Fruit fly (Drosophila melanogaster) whole organism, embryonic: Measurements from ENCODE around the gene CG6441.

Source experiments
- CG1603 ChIP-seq: fragments of 200-800 bp; sonication (Bioruptor generic); optimal IDR thresholded peaks from 2 replicates; lab custom pipeline; 2019; ENCODE audit warnings: missing biosample characterization, mild to moderate bottlenecking, missing genetic modification characterization, moderate library complexity
- CG8478 ChIP-seq: fragments of >200 bp; optimal IDR thresholded peaks from 2 replicates; lab custom pipeline; 2018
- D19B ChIP-seq: fragments of 200-800 bp; sonication (Bioruptor generic); optimal IDR thresholded peaks from 2 replicates; lab custom pipeline; 2017; ENCODE audit warnings: missing biosample characterization, mild to moderate bottlenecking, missing genetic modification characterization
- Ets65A ChIP-seq: fragments of 200-800 bp; sonication (Bioruptor generic); peaks from one replicate; lab custom pipeline; 2016; ENCODE audit warnings: missing biosample characterization, missing genetic modification characterization
- Sox102F ChIP-seq: fragments of 200-800 bp; sonication (Bioruptor generic); optimal IDR thresholded peaks from 2 replicates; lab custom pipeline; 2018; ENCODE audit warnings: missing biosample characterization, mild to moderate bottlenecking, missing genetic modification characterization, moderate library complexity
- Taf1 ChIP-seq: fragments of 200-800 bp; sonication (Bioruptor generic); IDR thresholded peaks from 2 replicates; pipeline ENCODE4 v1.3.6; 2022; ENCODE audit warnings: missing biosample characterization, missing genetic modification characterization
- croc ChIP-seq: fragments of 200-800 bp; sonication (Bioruptor generic); conservative IDR thresholded peaks from 3 replicates; pipeline ENCODE4 v1.3.6; 2022; ENCODE audit warnings: missing biosample characterization, missing genetic modification characterization
- org-1 ChIP-seq: fragments of 200-800 bp; sonication (Bioruptor generic); optimal IDR thresholded peaks from 2 replicates; lab custom pipeline; 2017; ENCODE audit warnings: missing biosample characterization, missing genetic modification characterization

- TF ChIP-seq CG1603 (tag; lab: Kevin White, UChicago) (no peak), CG8478 (lab: Kevin White, UChicago) (no peak), Ets65A (GFP tag; lab: Kevin White, UChicago) (no peak), org-1 (GFP tag; lab: Kevin White, UChicago) (no peak), Taf1 (no peak), croc (GFP tag; lab: Robert Waterston, UW) (no peak), D19B (GFP tag; lab: Kevin White, UChicago) (no peak), Sox102F (GFP tag; lab: Kevin White, UChicago) (no peak)
These were observed 44.2 kb upstream of the CG6441 start for dm6 chr2L:7430313-7430712.
